Fruit fly (Drosophila melanogaster) whole organism, embryonic: ENCODE data around the gene CG12112.

Experiments used
- Aef1 ChIP-seq: fragments of 200-800 bp; sonication (Bioruptor generic); IDR thresholded peaks from 3 replicates; pipeline ENCODE4 v1.3.6; 2022; ENCODE audit warnings: missing biosample characterization, missing genetic modification characterization
- Atf-2 ChIP-seq: fragments of 200-800 bp; sonication (Bioruptor generic); optimal IDR thresholded peaks from 2 replicates; lab custom pipeline; 2016; ENCODE audit warnings: missing biosample characterization, missing genetic modification characterization
- CG11093 ChIP-seq: fragments of 200-800 bp; sonication (Bioruptor generic); IDR thresholded peaks from 3 replicates; pipeline ENCODE4 v1.3.6; 2022; ENCODE audit warnings: missing biosample characterization, missing genetic modification characterization
- CG11560 ChIP-seq: fragments of 200-800 bp; sonication (Bioruptor generic); IDR thresholded peaks from 3 replicates; pipeline ENCODE4 v1.3.6; 2022; ENCODE audit warnings: missing biosample characterization, missing genetic modification characterization
- CG15011 ChIP-seq: fragments of 200-800 bp; sonication (Bioruptor generic); optimal IDR thresholded peaks from 3 replicates; lab custom pipeline; 2018; ENCODE audit warnings: missing biosample characterization, mild to moderate bottlenecking, missing genetic modification characterization
- CG15514 ChIP-seq: fragments of 200-800 bp; sonication (Bioruptor generic); optimal IDR thresholded peaks from 3 replicates; lab custom pipeline; 2017; ENCODE audit warnings: missing biosample characterization, missing genetic modification characterization, mild to moderate bottlenecking, moderate library complexity, missing genetic modification reagents
- CG15601 ChIP-seq: fragments of 200-800 bp; sonication (Bioruptor generic); optimal IDR thresholded peaks from 3 replicates; lab custom pipeline; 2019; ENCODE audit warnings: missing biosample characterization, mild to moderate bottlenecking, missing genetic modification characterization, moderate library complexity
- CG1602 ChIP-seq: fragments of 200-800 bp; sonication (Bioruptor generic); optimal IDR thresholded peaks from 3 replicates; lab custom pipeline; 2016; ENCODE audit warnings: missing biosample characterization, missing genetic modification characterization
- CG17361 ChIP-seq: fragments of 200-800 bp; sonication (Bioruptor generic); IDR thresholded peaks from 3 replicates; pipeline ENCODE4 v1.3.6; 2022; ENCODE audit warnings: missing biosample characterization, missing genetic modification characterization
- CG17829 ChIP-seq: fragments of 200-800 bp; optimal IDR thresholded peaks from 2 replicates; lab custom pipeline; 2019; ENCODE audit warnings: missing biosample characterization, mild to moderate bottlenecking, missing genetic modification characterization, moderate library complexity
- CG1832 ChIP-seq: fragments of 200-800 bp; sonication (Bioruptor generic); optimal IDR thresholded peaks from 2 replicates; lab custom pipeline; 2017; ENCODE audit warnings: missing biosample characterization, mild to moderate bottlenecking, missing genetic modification characterization, inconsistent platforms
- CG18599 ChIP-seq: fragments of 200-800 bp; sonication (Bioruptor generic); optimal IDR thresholded peaks from 3 replicates; lab custom pipeline; 2017; ENCODE audit warnings: missing biosample characterization, missing genetic modification characterization, mild to moderate bottlenecking, moderate library complexity, missing genetic modification reagents
- CG2116 ChIP-seq: fragments of 200-800 bp; sonication (Bioruptor generic); optimal IDR thresholded peaks from 3 replicates; lab custom pipeline; 2018; ENCODE audit warnings: missing biosample characterization, mild to moderate bottlenecking, missing genetic modification characterization
- CG2712 ChIP-seq: fragments of 200-800 bp; optimal IDR thresholded peaks from 3 replicates; lab custom pipeline; 2019; ENCODE audit warnings: missing biosample characterization, mild to moderate bottlenecking, missing genetic modification characterization, moderate library complexity
- CG30431 ChIP-seq: fragments of 200-800 bp; sonication (Bioruptor generic); optimal IDR thresholded peaks from 2 replicates; lab custom pipeline; 2017; ENCODE audit warnings: missing biosample characterization, missing genetic modification characterization
- CG32532 ChIP-seq: fragments of 200-800 bp; sonication (Bioruptor generic); IDR thresholded peaks from 2 replicates; pipeline ENCODE4 v1.3.6; 2022; ENCODE audit warnings: missing biosample characterization, missing genetic modification characterization
- CG34422 ChIP-seq: fragments of 200-800 bp; sonication (Bioruptor generic); IDR thresholded peaks from 3 replicates; pipeline ENCODE4 v1.3.6; 2022; ENCODE audit warnings: missing biosample characterization, missing genetic modification characterization
- CG3726 ChIP-seq: fragments of 200-800 bp; sonication (Bioruptor generic); IDR thresholded peaks from 3 replicates; pipeline ENCODE4, ENCODE4 v1.3.6; 2022; ENCODE audit warnings: missing biosample characterization, missing genetic modification characterization
- CG6791 ChIP-seq: fragments of 200-800 bp; sonication (Bioruptor generic); IDR thresholded peaks from 3 replicates; pipeline ENCODE4 v1.3.6; 2022; ENCODE audit warnings: missing biosample characterization, missing genetic modification characterization; ENCODE audit not compliant: partially characterized antibody
- CG7786 ChIP-seq: fragments of 200-800 bp; sonication (Bioruptor generic); optimal IDR thresholded peaks from 2 replicates; lab custom pipeline; 2016; ENCODE audit warnings: missing biosample characterization, missing genetic modification characterization
- CG7963 ChIP-seq: fragments of 200-800 bp; sonication (Bioruptor generic); IDR thresholded peaks from 3 replicates; pipeline ENCODE4 v1.3.6; 2022; ENCODE audit warnings: missing biosample characterization, missing genetic modification characterization; ENCODE audit not compliant: partially characterized antibody
- CG8089 ChIP-seq: fragments of 200-800 bp; sonication (Bioruptor generic); optimal IDR thresholded peaks from 3 replicates; lab custom pipeline; 2016; ENCODE audit warnings: missing biosample characterization, missing genetic modification characterization
- CG9609 ChIP-seq: fragments of 200-800 bp; sonication (Bioruptor generic); optimal IDR thresholded peaks from 3 replicates; lab custom pipeline; 2016; ENCODE audit warnings: missing biosample characterization, missing genetic modification characterization
- CG9817 ChIP-seq: fragments of 200-800 bp; sonication (Bioruptor generic); optimal IDR thresholded peaks from 2 replicates; lab custom pipeline; 2018; ENCODE audit warnings: missing biosample characterization, mild to moderate bottlenecking, missing genetic modification characterization, moderate library complexity
- Dek ChIP-seq: fragments of 200-800 bp; sonication (Bioruptor generic); optimal IDR thresholded peaks from 3 replicates; lab custom pipeline; 2019; ENCODE audit warnings: missing biosample characterization, mild to moderate bottlenecking, missing genetic modification characterization, moderate library complexity
- Eip74EF ChIP-seq, 2 experiments: fragments of 200-800 bp in 1 of 2; fragments of >200 bp in 1 of 2; sonication (Bioruptor generic) in 1 of 2; optimal IDR thresholded peaks; 2 replicates each; lab custom pipeline; 2017 to 2019; ENCODE audit warnings: missing biosample characterization in 2 of 2, missing genetic modification characterization in 2 of 2, mild to moderate bottlenecking in 1 of 2, moderate library complexity in 1 of 2
- Ets97D ChIP-seq: fragments of 200-800 bp; sonication (Bioruptor generic); optimal IDR thresholded peaks from 3 replicates; lab custom pipeline; 2016; ENCODE audit warnings: missing biosample characterization, missing genetic modification characterization
- Fer1 ChIP-seq: fragments of 200-800 bp; sonication (Bioruptor generic); optimal IDR thresholded peaks from 2 replicates; lab custom pipeline; 2017; ENCODE audit warnings: missing biosample characterization, mild to moderate bottlenecking, missing genetic modification characterization
- Gsc ChIP-seq: fragments of 200-800 bp; sonication (Bioruptor generic); IDR thresholded peaks from 2 replicates; pipeline ENCODE4 v1.3.6; 2022; ENCODE audit warnings: missing biosample characterization, missing genetic modification characterization
- HHEX ChIP-seq: fragments of 200-800 bp; sonication (Bioruptor generic); optimal IDR thresholded peaks from 3 replicates; lab custom pipeline; 2017; ENCODE audit warnings: missing biosample characterization, mild to moderate bottlenecking, missing genetic modification characterization, missing genetic modification reagents
- Hmx ChIP-seq: fragments of 200-800 bp; sonication (Bioruptor generic); optimal IDR thresholded peaks from 2 replicates; lab custom pipeline; 2016; ENCODE audit warnings: missing biosample characterization, missing genetic modification characterization
- Ravus ChIP-seq: fragments of 200-800 bp; sonication (Bioruptor generic); IDR thresholded peaks from 2 replicates; pipeline ENCODE4 v1.3.6; 2022; ENCODE audit warnings: missing biosample characterization, missing genetic modification characterization
- ara ChIP-seq: fragments of 200-800 bp; sonication (Bioruptor generic); IDR thresholded peaks from 2 replicates; pipeline ENCODE4 v1.3.6; 2022; ENCODE audit warnings: missing biosample characterization, missing genetic modification characterization
- crc ChIP-seq: fragments of 200-800 bp; sonication (Bioruptor generic); optimal IDR thresholded peaks from 2 replicates; lab custom pipeline; 2016; ENCODE audit warnings: missing biosample characterization, missing genetic modification characterization
- danr ChIP-seq: fragments of 200-800 bp; sonication (Bioruptor generic); IDR thresholded peaks from 2 replicates; pipeline ENCODE4 v1.3.6; 2022; ENCODE audit warnings: missing biosample characterization, missing genetic modification characterization
- eve ChIP-seq, 2 experiments: fragments of >200 bp; optimal IDR thresholded peaks; 2 replicates each; lab custom pipeline; 2017; ENCODE audit warnings: missing biosample characterization in 2 of 2, missing genetic modification characterization in 2 of 2
- eyg ChIP-seq: fragments of 200-800 bp; sonication (Bioruptor generic); optimal IDR thresholded peaks from 3 replicates; lab custom pipeline; 2016; ENCODE audit warnings: missing biosample characterization, missing genetic modification characterization
- fd64A ChIP-seq: fragments of 200-800 bp; sonication (Bioruptor generic); optimal IDR thresholded peaks from 3 replicates; lab custom pipeline; 2018; ENCODE audit warnings: missing biosample characterization, mild to moderate bottlenecking, missing genetic modification characterization
- hbn ChIP-seq: fragments of 200-800 bp; sonication (Bioruptor generic); IDR thresholded peaks from 2 replicates; pipeline ENCODE4 v1.3.6; 2022; ENCODE audit warnings: missing biosample characterization, missing genetic modification characterization; ENCODE audit not compliant: partially characterized antibody
- her ChIP-seq: fragments of 200-800 bp; sonication (Bioruptor generic); optimal IDR thresholded peaks from 2 replicates; lab custom pipeline; 2016; ENCODE audit warnings: missing biosample characterization, missing genetic modification characterization
- lola ChIP-seq, 3 experiments: fragments of >200 bp in 2 of 3; fragments of 200-800 bp in 1 of 3; sonication (Bioruptor generic) in 1 of 3; optimal IDR thresholded peaks; 2 replicates each; lab custom pipeline; 2017 to 2019; ENCODE audit warnings: missing biosample characterization in 3 of 3, missing genetic modification characterization in 3 of 3, mild to moderate bottlenecking in 1 of 3, moderate library complexity in 1 of 3
- mam ChIP-seq: fragments of 200-800 bp; sonication (Bioruptor generic); optimal IDR thresholded peaks from 3 replicates; lab custom pipeline; 2016; ENCODE audit warnings: missing biosample characterization, missing genetic modification characterization
- p53 ChIP-seq: fragments of 200-800 bp; sonication (Bioruptor generic); optimal IDR thresholded peaks from 2 replicates; lab custom pipeline; 2016; ENCODE audit warnings: missing biosample characterization, missing genetic modification characterization
- psq ChIP-seq: fragments of 200-800 bp; sonication (Bioruptor generic); optimal IDR thresholded peaks from 2 replicates; lab custom pipeline; 2017; ENCODE audit warnings: missing biosample characterization, missing genetic modification characterization
- row ChIP-seq: fragments of 200-800 bp; sonication (Bioruptor generic); IDR thresholded peaks from 3 replicates; pipeline ENCODE4 v1.3.6; 2022; ENCODE audit warnings: missing biosample characterization, missing genetic modification characterization
- salm ChIP-seq: fragments of 200-800 bp; sonication (Bioruptor generic); optimal IDR thresholded peaks from 2 replicates; lab custom pipeline; 2018; ENCODE audit warnings: missing biosample characterization, mild to moderate bottlenecking, missing genetic modification characterization
- sc ChIP-seq, 3 experiments: fragments of >200 bp in 2 of 3; fragments of 200-800 bp in 1 of 3; sonication (Bioruptor generic) in 1 of 3; optimal IDR thresholded peaks; 2 replicates in 2 of 3; 3 replicates in 1 of 3; lab custom pipeline; 2017; ENCODE audit warnings: mild to moderate bottlenecking in 1 of 3, missing biosample characterization in 1 of 3, missing genetic modification characterization in 1 of 3, missing genetic modification reagents in 1 of 3
- tna ChIP-seq: fragments of 200-800 bp; sonication (Bioruptor generic); IDR thresholded peaks from 2 replicates; pipeline ENCODE4 v1.3.6; 2022; ENCODE audit warnings: missing biosample characterization, missing genetic modification characterization; ENCODE audit not compliant: partially characterized antibody
- ttk ChIP-seq: fragments of 200-800 bp; sonication (Bioruptor generic); IDR thresholded peaks from 2 replicates; pipeline ENCODE4 v2.1.2; 2022; ENCODE audit warnings: missing biosample characterization, missing genetic modification characterization
- usp ChIP-seq: fragments of >200 bp; optimal IDR thresholded peaks from 2 replicates; lab custom pipeline; 2017; ENCODE audit warnings: missing biosample characterization, missing genetic modification characterization
- zen ChIP-seq: fragments of 200-800 bp; sonication (Bioruptor generic); optimal IDR thresholded peaks from 3 replicates; lab custom pipeline; 2018; ENCODE audit warnings: missing biosample characterization, mild to moderate bottlenecking, missing genetic modification characterization, moderate library complexity

Gene CG12112

dm6 chrX:8591685-8592127, 31.7 kb upstream of the CG12112 start, which contains the start of the genes CG12659 and Crag (continued):
- TF ChIP-seq Ets97D (GFP tag; lab: Kevin White, UChicago) (peak; percentile 2), eve (GFP tag; optimal IDR thresholded peaks at IDR 0.05; lab: Kevin White, UChicago) (no peak), CG15514 (GFP tag; lab: Kevin White, UChicago) (peak; percentile 31), CG18599 (GFP tag; lab: Kevin White, UChicago) (no peak), CG7786 (GFP tag; lab: Kevin White, UChicago) (no peak), salm (no peak), Eip74EF (GFP tag; optimal IDR thresholded peaks at IDR 0.05; lab: Kevin White, UChicago) (no peak), Atf-2 (GFP tag; lab: Kevin White, UChicago) (no peak), ara (GFP tag; lab: Robert Waterston, UW) (no peak), crc (GFP tag; lab: Kevin White, UChicago) (no peak), Fer1 (no peak), eyg (GFP tag; lab: Kevin White, UChicago) (no peak), CG15011 (GFP tag; lab: Kevin White, UChicago) (no peak), CG30431 (GFP tag; lab: Kevin White, UChicago) (no peak), CG9609 (GFP tag; lab: Kevin White, UChicago) (no peak), CG2712 (tag; lab: Kevin White, UChicago) (peak; percentile 1), CG17361 (GFP tag; lab: Robert Waterston, UW) (no peak), CG15601 (tag; lab: Kevin White, UChicago) (no peak), CG11093 (GFP tag; lab: Robert Waterston, UW) (no peak), danr (no peak), CG32532 (GFP tag; lab: Robert Waterston, UW) (no peak), row (GFP tag; lab: Robert Waterston, UW) (peak; percentile 59), Dek (no peak), CG17829 (tag; lab: Kevin White, UChicago) (no peak), CG9817 (tag; lab: Kevin White, UChicago) (no peak), Hmx (no peak), CG34422 (GFP tag; lab: Robert Waterston, UW) (no peak), CG8089 (GFP tag; lab: Kevin White, UChicago) (no peak), CG7963 (peak; percentile 55; the same call in 1 of the 3 replicates), Ravus (GFP tag; lab: Robert Waterston, UW) (no peak), hbn (GFP tag; lab: Robert Waterston, UW) (peak; percentile 37; the same call in 1 of the 2 replicates), CG11560 (tag; lab: Robert Waterston, UW) (no peak), CG2116 (GFP tag; lab: Kevin White, UChicago) (peak; percentile 83), mam (GFP tag; lab: Kevin White, UChicago) (no peak), CG3726 (GFP tag; lab: Robert Waterston, UW) (no peak), tna (peak; percentile 52; the same call in 1 of the 2 replicates), sc (optimal IDR thresholded peaks at IDR 0.05; lab: Kevin White, UChicago) (no peak), sc (GFP tag; optimal IDR thresholded peaks at IDR 0.05; lab: Kevin White, UChicago) (no peak), CG1602 (GFP tag; lab: Kevin White, UChicago) (no peak), HHEX (no peak), CG6791 (GFP tag; lab: Robert Waterston, UW) (no peak), fd64A (GFP tag; lab: Kevin White, UChicago) (no peak), zen (tag; lab: Kevin White, UChicago) (no peak), her (GFP tag; lab: Kevin White, UChicago) (no peak), ttk (no peak), psq (no peak), p53 (no peak), usp (GFP tag; lab: Kevin White, UChicago) (no peak), CG1832 (no peak), lola (GFP tag; optimal IDR thresholded peaks at IDR 0.05; lab: Kevin White, UChicago) (no peak), Gsc (GFP tag; lab: Robert Waterston, UW) (no peak), Aef1 (GFP tag; lab: Robert Waterston, UW) (no peak)
